Worm (Caenorhabditis elegans) whole organism, L4 larva: Measurements from ENCODE around the gene txt-13.

Experiments used
- F49E8.2 ChIP-seq: sonication (generic microtip); optimal IDR thresholded peaks from 2 replicates; lab custom pipeline; 2016; ENCODE audit warnings: missing compliant biosample characterization, mild to moderate bottlenecking, missing genetic modification characterization, borderline replicate concordance
- Y48G9A.11 ChIP-seq: fragments of 200-800 bp; sonication (Bioruptor generic); IDR thresholded peaks from 2 replicates; pipeline ENCODE4 v1.3.6; 2022; ENCODE audit warnings: missing genetic modification reagents, missing genetic modification characterization, missing compliant biosample characterization
- Y5F2A.4 ChIP-seq: fragments of 200-800 bp; sonication (Bioruptor generic); optimal IDR thresholded peaks from 2 replicates; lab custom pipeline; 2018; ENCODE audit warnings: mild to moderate bottlenecking, missing genetic modification characterization, missing compliant biosample characterization
- aha-1 ChIP-seq: fragments of 150-350 bp; peaks from one replicate; lab custom pipeline; 2014; ENCODE audit warnings: missing biosample characterization, missing genetic modification characterization
- aly-2 ChIP-seq: sonication (generic microtip); optimal IDR thresholded peaks from 2 replicates; lab custom pipeline; 2018; ENCODE audit warnings: missing biosample characterization, missing genetic modification characterization
- arid-1 ChIP-seq: fragments of 200-800 bp; sonication (Bioruptor generic); conservative IDR thresholded peaks from 2 replicates; pipeline ENCODE4 v1.3.6; 2022; ENCODE audit warnings: missing genetic modification reagents, missing genetic modification characterization, missing compliant biosample characterization
- attf-4 ChIP-seq: sonication (generic microtip); optimal IDR thresholded peaks from 3 replicates; lab custom pipeline; 2017; ENCODE audit warnings: missing biosample characterization, missing genetic modification characterization
- ceh-28 ChIP-seq: fragments of 150-350 bp; optimal IDR thresholded peaks from 2 replicates; lab custom pipeline; 2014; ENCODE audit warnings: missing biosample characterization, missing genetic modification reagents, missing genetic modification characterization
- ceh-32 ChIP-seq: sonication (generic microtip); optimal IDR thresholded peaks from 2 replicates; lab custom pipeline; 2016; ENCODE audit warnings: mild to moderate bottlenecking, missing genetic modification characterization, missing compliant biosample characterization; ENCODE audit not compliant: poor library complexity
- cey-2 ChIP-seq: sonication (generic microtip); optimal IDR thresholded peaks from 3 replicates; lab custom pipeline; 2017; ENCODE audit warnings: missing genetic modification characterization, mild to moderate bottlenecking, missing compliant biosample characterization, antibody characterized with exemption, borderline replicate concordance; ENCODE audit not compliant: insufficient read depth
- daf-16 ChIP-seq, 3 experiments: sonication (generic microtip); optimal IDR thresholded peaks; 2 replicates each; lab custom pipeline; 2016 to 2017; ENCODE audit warnings: missing genetic modification characterization in 3 of 3, missing genetic modification reagents in 3 of 3, mild to moderate bottlenecking in 2 of 3, missing compliant biosample characterization in 2 of 3, missing biosample characterization in 1 of 3, moderate library complexity in 1 of 3
- daf-8 ChIP-seq: fragments of 200-800 bp; sonication (Bioruptor generic); IDR thresholded peaks from 2 replicates; pipeline ENCODE4 v1.3.6; 2022; ENCODE audit warnings: missing genetic modification characterization, missing compliant biosample characterization
- dmd-6 ChIP-seq: fragments of 200-800 bp; sonication (Bioruptor generic); IDR thresholded peaks from 2 replicates; pipeline ENCODE4 v1.3.6; 2022; ENCODE audit warnings: missing genetic modification reagents, missing genetic modification characterization, missing compliant biosample characterization
- dmd-8 ChIP-seq: fragments of 200-800 bp; sonication (Bioruptor generic); IDR thresholded peaks from 2 replicates; pipeline ENCODE4 v1.3.6; 2022; ENCODE audit warnings: missing genetic modification characterization, missing compliant biosample characterization
- dpl-1 ChIP-seq: fragments of 150-350 bp; optimal IDR thresholded peaks from 2 replicates; lab custom pipeline; 2014; ENCODE audit warnings: missing biosample characterization, missing genetic modification reagents, missing genetic modification characterization
- egl-43 ChIP-seq: fragments of 200-800 bp; sonication (Bioruptor generic); IDR thresholded peaks from 2 replicates; pipeline ENCODE4 v1.3.6; 2022; ENCODE audit warnings: missing genetic modification reagents, missing genetic modification characterization, missing compliant biosample characterization
- fos-1 ChIP-seq: fragments of 150-350 bp; optimal IDR thresholded peaks from 2 replicates; lab custom pipeline; 2014; ENCODE audit warnings: missing biosample characterization, missing genetic modification characterization
- gei-8 ChIP-seq: fragments of 200-800 bp; sonication (Bioruptor generic); optimal IDR thresholded peaks from 2 replicates; lab custom pipeline; 2018; ENCODE audit warnings: mild to moderate bottlenecking, missing genetic modification characterization, missing compliant biosample characterization
- hlh-11 ChIP-seq: fragments of 200-800 bp; sonication (Bioruptor generic); optimal IDR thresholded peaks from 2 replicates; lab custom pipeline; 2018; ENCODE audit warnings: mild to moderate bottlenecking, missing genetic modification characterization, missing compliant biosample characterization
- hlh-30 ChIP-seq: sonication (generic microtip); optimal IDR thresholded peaks from 2 replicates; lab custom pipeline; 2017; ENCODE audit warnings: antibody characterized with exemption, mild to moderate bottlenecking, missing genetic modification characterization, missing compliant biosample characterization; ENCODE audit not compliant: insufficient read depth
- hmg-1.1 ChIP-seq: fragments of 200-800 bp; sonication (Bioruptor generic); IDR thresholded peaks from 2 replicates; pipeline ENCODE4 v1.3.6; 2022; ENCODE audit warnings: missing genetic modification reagents, missing genetic modification characterization, missing compliant biosample characterization
- jun-1 ChIP-seq: fragments of 150-350 bp; optimal IDR thresholded peaks from 2 replicates; lab custom pipeline; 2014; ENCODE audit warnings: missing biosample characterization, missing genetic modification reagents, missing genetic modification characterization
- lim-7 ChIP-seq: fragments of 200-800 bp; sonication (Bioruptor generic); IDR thresholded peaks from 2 replicates; pipeline ENCODE4 v1.3.6; 2022; ENCODE audit warnings: missing genetic modification characterization, missing compliant biosample characterization
- lsy-2 ChIP-seq, 2 experiments: fragments of 150-350 bp in 1 of 2; sonication (generic microtip) in 1 of 2; optimal IDR thresholded peaks; 2 replicates each; lab custom pipeline; 2014 to 2017; ENCODE audit warnings: missing biosample characterization in 2 of 2, missing genetic modification characterization in 2 of 2
- madf-5 ChIP-seq, 2 experiments: fragments of 200-800 bp; sonication (Bioruptor generic); IDR thresholded peaks; 2 replicates each; pipeline ENCODE4 v1.3.6; 2022; ENCODE audit warnings: missing compliant biosample characterization in 2 of 2, missing genetic modification characterization in 2 of 2
- mdl-1 ChIP-seq, 2 experiments: fragments of 150-350 bp in 1 of 2; sonication (generic microtip) in 1 of 2; optimal IDR thresholded peaks; 2 replicates each; lab custom pipeline; 2014 to 2017; ENCODE audit warnings: missing biosample characterization in 2 of 2, missing genetic modification characterization in 2 of 2
- mes-2 ChIP-seq: sonication (generic microtip); optimal IDR thresholded peaks from 2 replicates; lab custom pipeline; 2016; ENCODE audit warnings: missing genotype, mild to moderate bottlenecking, missing genetic modification characterization, missing compliant biosample characterization; ENCODE audit not compliant: poor library complexity, severe bottlenecking
- mxl-3 ChIP-seq: fragments of 200-800 bp; sonication (Bioruptor generic); optimal IDR thresholded peaks from 2 replicates; lab custom pipeline; 2018; ENCODE audit warnings: mild to moderate bottlenecking, missing genetic modification characterization, missing compliant biosample characterization
- nhr-10 ChIP-seq: fragments of 150-350 bp; optimal IDR thresholded peaks from 2 replicates; lab custom pipeline; 2014; ENCODE audit warnings: missing biosample characterization, missing genetic modification characterization
- nhr-102 ChIP-seq: sonication (generic microtip); optimal IDR thresholded peaks from 2 replicates; lab custom pipeline; 2016; ENCODE audit warnings: mild to moderate bottlenecking, missing genetic modification characterization, moderate library complexity, missing compliant biosample characterization
- nhr-11 ChIP-seq: fragments of 150-350 bp; optimal IDR thresholded peaks from 2 replicates; lab custom pipeline; 2014; ENCODE audit warnings: missing biosample characterization, missing genetic modification characterization
- nhr-28 ChIP-seq: fragments of 150-350 bp; optimal IDR thresholded peaks from 2 replicates; lab custom pipeline; 2014; ENCODE audit warnings: missing biosample characterization, missing genetic modification characterization
- nhr-41 ChIP-seq: fragments of 200-800 bp; sonication (Bioruptor generic); IDR thresholded peaks from 2 replicates; pipeline ENCODE4 v1.3.6; 2022; ENCODE audit warnings: missing genetic modification reagents, missing genetic modification characterization, missing compliant biosample characterization
- nhr-6 ChIP-seq: fragments of 150-350 bp; optimal IDR thresholded peaks from 2 replicates; lab custom pipeline; 2014; ENCODE audit warnings: missing biosample characterization, missing genetic modification characterization
- nhr-77 ChIP-seq: fragments of 150-350 bp; optimal IDR thresholded peaks from 2 replicates; lab custom pipeline; 2014; ENCODE audit warnings: missing biosample characterization, missing genetic modification characterization
- rbr-2 ChIP-seq: sonication (generic microtip); optimal IDR thresholded peaks from 2 replicates; lab custom pipeline; 2016; ENCODE audit warnings: missing genotype, missing genetic modification characterization, missing compliant biosample characterization
- saeg-2 ChIP-seq: fragments of 200-800 bp; sonication (Bioruptor generic); IDR thresholded peaks from 2 replicates; pipeline ENCODE4 v1.3.6; 2022; ENCODE audit warnings: missing genetic modification reagents, missing genetic modification characterization, missing compliant biosample characterization
- sdz-12 ChIP-seq: fragments of 200-800 bp; sonication (Bioruptor generic); optimal IDR thresholded peaks from 2 replicates; lab custom pipeline; 2018; ENCODE audit warnings: mild to moderate bottlenecking, missing genetic modification characterization, missing compliant biosample characterization
- snpc-1.2 ChIP-seq: fragments of 200-800 bp; sonication (Bioruptor generic); IDR thresholded peaks from 2 replicates; pipeline ENCODE4 v1.3.6; 2022; ENCODE audit warnings: missing genetic modification reagents, missing genetic modification characterization, missing compliant biosample characterization
- spr-3 ChIP-seq: fragments of 200-800 bp; sonication (Bioruptor generic); optimal IDR thresholded peaks from 2 replicates; lab custom pipeline; 2018; ENCODE audit warnings: mild to moderate bottlenecking, missing genetic modification characterization, missing compliant biosample characterization
- unc-62 ChIP-seq, 3 experiments: fragments of 150-350 bp in 1 of 3; sonication (generic microtip); optimal IDR thresholded peaks in 2 of 3; peaks in 1 of 3; 1 replicate in 1 of 3; 2 replicates in 2 of 3; lab custom pipeline; 2014 to 2017; ENCODE audit warnings: missing biosample characterization in 3 of 3, missing genetic modification characterization in 3 of 3, missing genetic modification reagents in 3 of 3, missing genotype in 1 of 3
- zag-1 ChIP-seq: fragments of 150-350 bp; optimal IDR thresholded peaks from 2 replicates; lab custom pipeline; 2014; ENCODE audit warnings: missing biosample characterization, missing genetic modification characterization
- zfp-2 ChIP-seq: sonication (generic microtip); optimal IDR thresholded peaks from 2 replicates; lab custom pipeline; 2016; ENCODE audit warnings: mild to moderate bottlenecking, missing genetic modification characterization, missing compliant biosample characterization
- zfp-3 ChIP-seq: fragments of 200-800 bp; sonication (Bioruptor generic); conservative IDR thresholded peaks from 2 replicates; pipeline ENCODE4 v1.3.6; 2022; ENCODE audit warnings: missing genetic modification reagents, missing genetic modification characterization, missing compliant biosample characterization
- zip-2 ChIP-seq: fragments of 150-350 bp; optimal IDR thresholded peaks from 2 replicates; lab custom pipeline; 2014; ENCODE audit warnings: missing biosample characterization, missing genetic modification characterization
- ztf-11 ChIP-seq: fragments of 150-350 bp; optimal IDR thresholded peaks from 2 replicates; lab custom pipeline; 2014; ENCODE audit warnings: missing biosample characterization, missing genetic modification characterization
- ztf-7 ChIP-seq: fragments of 150-350 bp; optimal IDR thresholded peaks from 2 replicates; lab custom pipeline; 2014; ENCODE audit warnings: missing biosample characterization, missing genetic modification characterization

txt-13 gene

ce11 chrII:10557582-10557981, 12.8 kb upstream of the txt-13 start:
- TF ChIP-seq madf-5 (GFP tag; IDR thresholded peaks at IDR 0.05; lab: Robert Waterston, UW): 0 out of 4 replicates have a peak, but pooled peaks of 1 of the 2 experiments have one; percentile 63
- TF ChIP-seq Y48G9A.11 (GFP tag; lab: Robert Waterston, UW): 0 out of 2 replicates have a peak, but pooled peaks have one; percentile 38
- TF ChIP-seq aha-1: peak; percentile 34

- no peak for TF ChIP-seq dmd-8
- TF ChIP-seq ztf-7: no peak
- no peak for TF ChIP-seq arid-1
- TF ChIP-seq egl-43 (GFP tag; lab: Robert Waterston, UW): no peak
- TF ChIP-seq lim-7 (GFP tag; lab: Robert Waterston, UW): no peak
- peak in 1 of 2 experiments; percentile 43 for TF ChIP-seq daf-16 (GFP tag; optimal IDR thresholded peaks at IDR 0.05; lab: Kevin White, UChicago)
- TF ChIP-seq daf-16 (tag; optimal IDR thresholded peaks at IDR 0.05; lab: Kevin White, UChicago): no peak
- no peak for TF ChIP-seq zip-2 (tag; lab: Kevin White, UChicago)
- TF ChIP-seq saeg-2 (GFP tag; lab: Robert Waterston, UW): no peak
- TF ChIP-seq nhr-11 (tag; lab: Kevin White, UChicago): peak; percentile 87
- peak; percentile 66 for TF ChIP-seq hlh-30
- TF ChIP-seq ztf-11 (tag; lab: Kevin White, UChicago): no peak
- TF ChIP-seq dmd-6 (GFP tag; lab: Robert Waterston, UW): no peak
- TF ChIP-seq mdl-1 (tag; optimal IDR thresholded peaks at IDR 0.05; lab: Kevin White, UChicago): peak in 1 of 2 experiments; percentile 3
- no peak for TF ChIP-seq spr-3 (GFP tag; lab: Kevin White, UChicago)
- TF ChIP-seq mes-2 (tag; lab: Kevin White, UChicago): no peak
- TF ChIP-seq ceh-32 (tag; lab: Kevin White, UChicago): no peak
- TF ChIP-seq zfp-3: no peak
- no peak for TF ChIP-seq snpc-1.2 (GFP tag; lab: Robert Waterston, UW)
- no peak for TF ChIP-seq jun-1 (tag; lab: Kevin White, UChicago)
- no peak for TF ChIP-seq cey-2
- TF ChIP-seq rbr-2 (tag; lab: Kevin White, UChicago): no peak
- TF ChIP-seq aly-2 (tag; lab: Kevin White, UChicago): no peak
- TF ChIP-seq attf-4 (tag; lab: Kevin White, UChicago): no peak
- TF ChIP-seq daf-8: no peak
- no peak for TF ChIP-seq unc-62 (GFP tag; optimal IDR thresholded peaks at IDR 0.05 in 1 of 2; lab: Kevin White, UChicago)
- TF ChIP-seq unc-62 (tag; optimal IDR thresholded peaks at IDR 0.05; lab: Kevin White, UChicago): no peak
- TF ChIP-seq Y48G9A.11 (GFP tag; lab: Robert Waterston, UW): no peak
- no peak for TF ChIP-seq dpl-1
- TF ChIP-seq nhr-77 (tag; lab: Kevin White, UChicago): no peak
- TF ChIP-seq mxl-3 (GFP tag; lab: Kevin White, UChicago): peak; percentile 25
- no peak for TF ChIP-seq nhr-102 (tag; lab: Kevin White, UChicago)
- no peak for TF ChIP-seq nhr-41
Observed at ce11 chrII:10558345-10558744, 12.1 kb upstream of the txt-13 start.

ce11 chrII:10558962-10559415, 11.4 kb upstream of the txt-13 start:
- TF ChIP-seq saeg-2 (GFP tag; lab: Robert Waterston, UW) (no peak), gei-8 (no peak), fos-1 (tag; lab: Kevin White, UChicago) (no peak), madf-5 (GFP tag; IDR thresholded peaks at IDR 0.05; lab: Robert Waterston, UW) (0 out of 4 replicates have a peak, but pooled peaks of 1 of the 2 experiments have one; percentile 7), F49E8.2 (tag; lab: Kevin White, UChicago) (no peak), lsy-2 (tag; optimal IDR thresholded peaks at IDR 0.05; lab: Kevin White, UChicago) (peak; percentile 13 to 63), zfp-2 (tag; lab: Kevin White, UChicago) (no peak), nhr-10 (tag; lab: Kevin White, UChicago) (no peak), Y5F2A.4 (GFP tag; lab: Kevin White, UChicago) (no peak), egl-43 (GFP tag; lab: Robert Waterston, UW) (no peak), hlh-11 (tag; lab: Kevin White, UChicago) (peak; percentile 88), ceh-28 (no peak), nhr-41 (no peak), mdl-1 (tag; optimal IDR thresholded peaks at IDR 0.05; lab: Kevin White, UChicago) (peak in 1 of 2 experiments; percentile 84), dmd-8 (no peak), sdz-12 (GFP tag; lab: Kevin White, UChicago) (no peak), mxl-3 (GFP tag; lab: Kevin White, UChicago) (peak; percentile 53), zag-1 (tag; lab: Kevin White, UChicago) (no peak), nhr-28 (peak; percentile 17), hmg-1.1 (GFP tag; lab: Robert Waterston, UW) (peak; percentile 70; the same call in 1 of the 2 replicates), nhr-6 (tag; lab: Kevin White, UChicago) (no peak), snpc-1.2 (GFP tag; lab: Robert Waterston, UW) (no peak)
